Fruit fly (Drosophila melanogaster) whole organism, wandering third instar larva: ENCODE data around the gene Mlc-c.

Source experiments
- Abd-B ChIP-seq: fragments of >200 bp; optimal IDR thresholded peaks from 2 replicates; lab custom pipeline; 2017; ENCODE audit warnings: missing biosample characterization, missing genetic modification characterization
- CG32264 ChIP-seq: fragments of 200-800 bp; sonication (Bioruptor generic); optimal IDR thresholded peaks from 2 replicates; lab custom pipeline; 2016; ENCODE audit warnings: missing biosample characterization, missing genetic modification characterization
- CG9705 ChIP-seq: fragments of 200-800 bp; sonication (Bioruptor generic); optimal IDR thresholded peaks from 2 replicates; lab custom pipeline; 2018; ENCODE audit warnings: missing biosample characterization, mild to moderate bottlenecking, missing genetic modification characterization
- CrebA ChIP-seq: fragments of 200-800 bp; sonication (Bioruptor generic); optimal IDR thresholded peaks from 2 replicates; lab custom pipeline; 2016; ENCODE audit warnings: missing biosample characterization, mild to moderate bottlenecking, missing genetic modification characterization, borderline replicate concordance
- Dfd ChIP-seq: fragments of >200 bp; optimal IDR thresholded peaks from 2 replicates; lab custom pipeline; 2017; ENCODE audit warnings: missing biosample characterization, missing genetic modification characterization
- Dif ChIP-seq: fragments of 200-275, 200-300 bp; sonication (Bioruptor generic); optimal IDR thresholded peaks from 2 replicates; lab custom pipeline; 2018; ENCODE audit warnings: missing biosample characterization, missing genetic modification characterization; ENCODE audit not compliant: partially characterized antibody
- GATAd ChIP-seq: sonication (Bioruptor generic); optimal IDR thresholded peaks from 2 replicates; lab custom pipeline; 2016; ENCODE audit warnings: missing biosample characterization, missing genetic modification characterization
- HLH106 ChIP-seq: fragments of 200-800 bp; optimal IDR thresholded peaks from 3 replicates; lab custom pipeline; 2019; ENCODE audit warnings: missing biosample characterization, mild to moderate bottlenecking, missing genetic modification characterization, moderate library complexity
- Hnf4 ChIP-seq: fragments of 200-800 bp; sonication (Bioruptor generic); optimal IDR thresholded peaks from 2 replicates; lab custom pipeline; 2016; ENCODE audit warnings: missing biosample characterization, mild to moderate bottlenecking, missing genetic modification characterization
- Hr78 ChIP-seq: fragments of >200 bp; optimal IDR thresholded peaks from 2 replicates; lab custom pipeline; 2017; ENCODE audit warnings: missing biosample characterization, missing genetic modification characterization
- Hr83 ChIP-seq: fragments of 200-300 bp; sonication (Bioruptor generic); optimal IDR thresholded peaks from 2 replicates; lab custom pipeline; 2016; ENCODE audit warnings: missing biosample characterization, mild to moderate bottlenecking, missing genetic modification characterization, moderate library complexity; ENCODE audit not compliant: poor library complexity, severe bottlenecking
- Jra ChIP-seq: sonication (Bioruptor generic); optimal IDR thresholded peaks from 2 replicates; lab custom pipeline; 2016; ENCODE audit warnings: missing biosample characterization, missing genetic modification characterization
- Mio ChIP-seq: sonication (Bioruptor generic); optimal IDR thresholded peaks from 2 replicates; lab custom pipeline; 2016; ENCODE audit warnings: missing biosample characterization, missing genetic modification characterization
- Myc ChIP-seq: fragments of >200 bp; optimal IDR thresholded peaks from 2 replicates; lab custom pipeline; 2017
- N ChIP-seq: fragments of >200 bp; optimal IDR thresholded peaks from 2 replicates; lab custom pipeline; 2018; ENCODE audit warnings: missing biosample characterization, missing external identifiers, missing genetic modification characterization
- OdsH ChIP-seq: fragments of 200-800 bp; sonication (Bioruptor generic); optimal IDR thresholded peaks from 2 replicates; lab custom pipeline; 2016; ENCODE audit warnings: missing biosample characterization, mild to moderate bottlenecking, missing genetic modification characterization
- Rel ChIP-seq, 2 experiments: fragments of 200-800 bp; sonication (Bioruptor generic) in 1 of 2; optimal IDR thresholded peaks; 2 replicates in 1 of 2; 3 replicates in 1 of 2; lab custom pipeline; 2016 to 2019; ENCODE audit warnings: mild to moderate bottlenecking in 2 of 2, missing biosample characterization in 2 of 2, missing genetic modification characterization in 2 of 2, moderate library complexity in 1 of 2
- Sp1 ChIP-seq: fragments of 200-800 bp; sonication (Bioruptor generic); optimal IDR thresholded peaks from 3 replicates; lab custom pipeline; 2019; ENCODE audit warnings: missing biosample characterization, mild to moderate bottlenecking, missing genetic modification characterization, moderate library complexity
- Vsx2 ChIP-seq: fragments of 200-300, 225-300 bp; sonication (Bioruptor generic); optimal IDR thresholded peaks from 2 replicates; lab custom pipeline; 2018; ENCODE audit warnings: missing biosample characterization, missing genetic modification characterization; ENCODE audit not compliant: partially characterized antibody
- br ChIP-seq: fragments of 200-800 bp; sonication (Bioruptor generic); optimal IDR thresholded peaks from 2 replicates; lab custom pipeline; 2016; ENCODE audit warnings: missing biosample characterization, missing genetic modification characterization
- brk ChIP-seq: fragments of 200-800 bp; sonication (Bioruptor generic); optimal IDR thresholded peaks from 2 replicates; lab custom pipeline; 2016; ENCODE audit warnings: missing biosample characterization, mild to moderate bottlenecking, missing genetic modification characterization
- dl ChIP-seq, 2 experiments: fragments of 175-275, 200-275 bp in 1 of 2; fragments of 200-275 bp in 1 of 2; sonication (Bioruptor generic); optimal IDR thresholded peaks; lab custom pipeline; 2018; ENCODE audit warnings: mild to moderate bottlenecking in 2 of 2, missing biosample characterization in 2 of 2, missing genetic modification characterization in 2 of 2, moderate library complexity in 2 of 2; ENCODE audit not compliant: partially characterized antibody in 2 of 2, insufficient read depth in 1 of 2
- dmrt93B ChIP-seq: fragments of 200-800 bp; sonication (Bioruptor generic); optimal IDR thresholded peaks from 2 replicates; lab custom pipeline; 2018; ENCODE audit warnings: missing biosample characterization, mild to moderate bottlenecking, missing genetic modification characterization
- dsf ChIP-seq: sonication (Bioruptor generic); optimal IDR thresholded peaks from 2 replicates; lab custom pipeline; 2016; ENCODE audit warnings: missing biosample characterization, missing genetic modification characterization, borderline replicate concordance
- ey ChIP-seq: fragments of 200-800 bp; sonication (Bioruptor generic); optimal IDR thresholded peaks from 2 replicates; lab custom pipeline; 2016; ENCODE audit warnings: missing biosample characterization, missing genetic modification characterization
- foxo ChIP-seq, 2 experiments: fragments of 200-800 bp; sonication (Bioruptor generic); optimal IDR thresholded peaks; 2 replicates in 1 of 2; 3 replicates in 1 of 2; lab custom pipeline; 2016 to 2017; ENCODE audit warnings: missing biosample characterization in 2 of 2, missing genetic modification characterization in 2 of 2
- fru ChIP-seq: fragments of 200-800 bp; sonication (Bioruptor generic); optimal IDR thresholded peaks from 3 replicates; lab custom pipeline; 2016; ENCODE audit warnings: missing biosample characterization, mild to moderate bottlenecking, missing genetic modification characterization
- h ChIP-seq: fragments of 200-800 bp; sonication (Bioruptor generic); optimal IDR thresholded peaks from 3 replicates; lab custom pipeline; 2016; ENCODE audit warnings: missing biosample characterization, mild to moderate bottlenecking, missing genetic modification characterization
- jim ChIP-seq: fragments of 175-275, 200-325 bp; sonication (Bioruptor generic); optimal IDR thresholded peaks from 2 replicates; lab custom pipeline; 2016; ENCODE audit warnings: missing biosample characterization, mild to moderate bottlenecking, missing genetic modification characterization
- lola ChIP-seq: fragments of >200 bp; optimal IDR thresholded peaks from 2 replicates; lab custom pipeline; 2017; ENCODE audit warnings: missing biosample characterization, missing genetic modification characterization
- pan ChIP-seq: fragments of >200 bp; optimal IDR thresholded peaks from 2 replicates; lab custom pipeline; 2017
- psq ChIP-seq: fragments of 200-800 bp; sonication (Bioruptor generic); optimal IDR thresholded peaks from 3 replicates; lab custom pipeline; 2017; ENCODE audit warnings: missing biosample characterization, mild to moderate bottlenecking, missing genetic modification characterization, moderate library complexity
- rgr ChIP-seq: fragments of 200-800 bp; sonication (Bioruptor generic); optimal IDR thresholded peaks from 3 replicates; lab custom pipeline; 2016; ENCODE audit warnings: missing biosample characterization, mild to moderate bottlenecking, missing genetic modification characterization
- sage ChIP-seq: fragments of 200-800 bp; sonication (Bioruptor generic); optimal IDR thresholded peaks from 2 replicates; lab custom pipeline; 2016; ENCODE audit warnings: missing biosample characterization, mild to moderate bottlenecking, missing genetic modification characterization
- sv ChIP-seq: fragments of 200-800 bp; sonication (Bioruptor generic); optimal IDR thresholded peaks from 3 replicates; lab custom pipeline; 2016; ENCODE audit warnings: missing biosample characterization, missing genetic modification characterization
- tai ChIP-seq: sonication (Bioruptor generic); optimal IDR thresholded peaks from 2 replicates; lab custom pipeline; 2016; ENCODE audit warnings: missing biosample characterization, missing genetic modification characterization
- usp ChIP-seq: fragments of >200 bp; optimal IDR thresholded peaks from 2 replicates; lab custom pipeline; 2017; ENCODE audit warnings: missing biosample characterization, missing genetic modification characterization
- woc ChIP-seq: sonication (Bioruptor generic); optimal IDR thresholded peaks from 2 replicates; lab custom pipeline; 2016; ENCODE audit warnings: missing biosample characterization, mild to moderate bottlenecking, missing genetic modification characterization

The Mlc-c gene

dm6 chrX:5648437-5648959 is 26.2 kb upstream of the Mlc-c start, which contains the start of gene OtopLa:
Gene OtopLa (minus strand): TSS chrX:5648487.
- TF ChIP-seq dl (GFP tag; optimal IDR thresholded peaks at IDR 0.05; lab: Kevin White, UChicago; ENCODE audit: insufficient read depth in 1 of 2, partially characterized antibody in 2 of 2) (no peak), CG32264 (GFP tag; lab: Kevin White, UChicago) (peak; percentile 30), Dif (GFP tag; lab: Kevin White, UChicago) (no peak), brk (GFP tag; lab: Kevin White, UChicago) (peak; percentile 4), br (GFP tag; lab: Kevin White, UChicago) (peak; percentile 63), sv (peak; percentile 62), fru (peak; percentile 78), Hr78 (no peak), psq (GFP tag; lab: Kevin White, UChicago) (peak; percentile 52), dmrt93B (GFP tag; lab: Kevin White, UChicago) (peak; percentile 25), N (GFP tag; lab: Kevin White, UChicago) (no peak), Jra (GFP tag; lab: Kevin White, UChicago) (no peak), CG9705 (GFP tag; lab: Kevin White, UChicago) (peak; percentile 6), Sp1 (GFP tag; lab: Kevin White, UChicago) (peak; percentile 60), usp (no peak), foxo (GFP tag; optimal IDR thresholded peaks at IDR 0.05; lab: Kevin White, UChicago) (peak in 1 of 2 experiments; percentile 81), lola (GFP tag; lab: Kevin White, UChicago) (no peak), CrebA (GFP tag; lab: Kevin White, UChicago) (no peak), Dfd (GFP tag; lab: Kevin White, UChicago) (no peak), jim (GFP tag; lab: Kevin White, UChicago) (no peak), dsf (GFP tag; lab: Kevin White, UChicago) (no peak), GATAd (GFP tag; lab: Kevin White, UChicago) (no peak), Rel (GFP tag; optimal IDR thresholded peaks at IDR 0.05; lab: Kevin White, UChicago) (no peak), Rel (tag; optimal IDR thresholded peaks at IDR 0.05; lab: Kevin White, UChicago) (peak; percentile 18), h (GFP tag; lab: Kevin White, UChicago) (peak; percentile 72), pan (no peak), sage (GFP tag; lab: Kevin White, UChicago) (no peak), Vsx2 (no peak), tai (GFP tag; lab: Kevin White, UChicago) (no peak), ey (GFP tag; lab: Kevin White, UChicago) (peak; percentile 72), HLH106 (tag; lab: Kevin White, UChicago) (peak; percentile 64), rgr (peak; percentile 59), Myc (no peak), Hr83 (GFP tag; lab: Kevin White, UChicago) (no peak), Abd-B (no peak), Hnf4 (GFP tag; lab: Kevin White, UChicago) (peak; percentile 53), woc (GFP tag; lab: Kevin White, UChicago) (peak; percentile 22), OdsH (peak; percentile 61), Mio (no peak)
- TF ChIP-seq, all 38 proteins: peak for 18

dm6 chrX:5646228-5646627 is 23.9 kb upstream of the Mlc-c start:
- peak in 1 of 2 experiments; percentile 33 for TF ChIP-seq foxo (GFP tag; optimal IDR thresholded peaks at IDR 0.05; lab: Kevin White, UChicago)
- no peak for TF ChIP-seq Hnf4 (GFP tag; lab: Kevin White, UChicago)
- TF ChIP-seq Rel (GFP tag; optimal IDR thresholded peaks at IDR 0.05; lab: Kevin White, UChicago): no peak
- TF ChIP-seq Rel (tag; optimal IDR thresholded peaks at IDR 0.05; lab: Kevin White, UChicago): no peak
- TF ChIP-seq Sp1 (GFP tag; lab: Kevin White, UChicago): peak; percentile 9
- TF ChIP-seq N (GFP tag; lab: Kevin White, UChicago): no peak
- no peak for TF ChIP-seq CrebA (GFP tag; lab: Kevin White, UChicago)
- no peak for TF ChIP-seq pan
- TF ChIP-seq jim (GFP tag; lab: Kevin White, UChicago): no peak
- no peak for TF ChIP-seq GATAd (GFP tag; lab: Kevin White, UChicago)
- no peak for TF ChIP-seq Dif (GFP tag; lab: Kevin White, UChicago)
- no peak for TF ChIP-seq Mio
- TF ChIP-seq sage (GFP tag; lab: Kevin White, UChicago): no peak
- TF ChIP-seq Myc: no peak
- no peak for TF ChIP-seq OdsH
- peak; percentile 44 for TF ChIP-seq fru
- TF ChIP-seq br (GFP tag; lab: Kevin White, UChicago): peak; percentile 4
- no peak for TF ChIP-seq usp
- no peak for TF ChIP-seq Jra (GFP tag; lab: Kevin White, UChicago)
- TF ChIP-seq Abd-B: no peak
- TF ChIP-seq dmrt93B (GFP tag; lab: Kevin White, UChicago): no peak
- TF ChIP-seq CG32264 (GFP tag; lab: Kevin White, UChicago): no peak
- no peak for TF ChIP-seq dsf (GFP tag; lab: Kevin White, UChicago)
- no peak for TF ChIP-seq Dfd (GFP tag; lab: Kevin White, UChicago)
- peak; percentile 28 for TF ChIP-seq h (GFP tag; lab: Kevin White, UChicago)
- no peak for TF ChIP-seq brk (GFP tag; lab: Kevin White, UChicago)
- no peak for TF ChIP-seq Vsx2
- TF ChIP-seq lola (GFP tag; lab: Kevin White, UChicago): no peak
- no peak for TF ChIP-seq sv
- TF ChIP-seq tai (GFP tag; lab: Kevin White, UChicago): no peak
- peak; percentile 22 for TF ChIP-seq ey (GFP tag; lab: Kevin White, UChicago)
- TF ChIP-seq dl (GFP tag; optimal IDR thresholded peaks at IDR 0.05; lab: Kevin White, UChicago; ENCODE audit: insufficient read depth in 1 of 2, partially characterized antibody in 2 of 2): no peak
- no peak for TF ChIP-seq Hr78
- TF ChIP-seq woc (GFP tag; lab: Kevin White, UChicago): no peak
- no peak for TF ChIP-seq Hr83 (GFP tag; lab: Kevin White, UChicago)
- TF ChIP-seq HLH106 (tag; lab: Kevin White, UChicago): peak; percentile 2
- TF ChIP-seq rgr: peak; percentile 8
- no peak for TF ChIP-seq psq (GFP tag; lab: Kevin White, UChicago)
- TF ChIP-seq CG9705 (GFP tag; lab: Kevin White, UChicago): no peak
